Fruit fly (Drosophila melanogaster): Measurements from ENCODE around the gene CG6153.

CG6153 gene

dm6 chr2L:12692343-12693079, at the start of gene CG6153, which contains the start of gene CCT4:
TSS of gene CG6153 (plus strand) at chr2L:12692993.
TSS of gene CCT4 (minus strand) at chr2L:12692934.
- TF ChIP-seq br (GFP tag; optimal IDR thresholded peaks at IDR 0.05): no peak
- peak; percentile 35 for TF ChIP-seq Myc (optimal IDR thresholded peaks at IDR 0.05)
- TF ChIP-seq rgr (GFP tag; optimal IDR thresholded peaks at IDR 0.05): no peak
- TF ChIP-seq CrebA (GFP tag; optimal IDR thresholded peaks at IDR 0.05; ENCODE audit: borderline replicate concordance): no peak
- no peak for TF ChIP-seq pan (optimal IDR thresholded peaks at IDR 0.05)
- no peak for TF ChIP-seq HLH106 (tag; optimal IDR thresholded peaks at IDR 0.05)

- peak in 1 of 2 experiments; percentile 54 for TF ChIP-seq foxo (GFP tag; optimal IDR thresholded peaks at IDR 0.05)
- peak; percentile 32 for TF ChIP-seq brk (GFP tag; optimal IDR thresholded peaks at IDR 0.05)
- TF ChIP-seq Abd-B (GFP tag; optimal IDR thresholded peaks at IDR 0.05): no peak
- TF ChIP-seq usp (GFP tag; optimal IDR thresholded peaks at IDR 0.05): no peak
- no peak for TF ChIP-seq Hnf4 (GFP tag; optimal IDR thresholded peaks at IDR 0.05)
- TF ChIP-seq Myc (optimal IDR thresholded peaks at IDR 0.05): no peak
- peak; percentile 38 for TF ChIP-seq HLH106 (tag; optimal IDR thresholded peaks at IDR 0.05)
- no peak for TF ChIP-seq Vsx2 (GFP tag; optimal IDR thresholded peaks at IDR 0.05; ENCODE audit: partially characterized antibody)
- no peak for TF ChIP-seq Dif (GFP tag; optimal IDR thresholded peaks at IDR 0.05; ENCODE audit: partially characterized antibody)
- TF ChIP-seq CG32264 (GFP tag; optimal IDR thresholded peaks at IDR 0.05): no peak
- TF ChIP-seq Rel (GFP tag; optimal IDR thresholded peaks at IDR 0.05): no peak
- TF ChIP-seq Rel (tag; optimal IDR thresholded peaks at IDR 0.05): no peak
- peak; percentile 49 for TF ChIP-seq h (GFP tag; optimal IDR thresholded peaks at IDR 0.05)
- no peak for TF ChIP-seq Dfd (GFP tag; optimal IDR thresholded peaks at IDR 0.05)
- TF ChIP-seq ey (GFP tag; optimal IDR thresholded peaks at IDR 0.05): no peak
- peak; percentile 21 for TF ChIP-seq Sp1 (GFP tag; optimal IDR thresholded peaks at IDR 0.05)
- TF ChIP-seq psq (GFP tag; optimal IDR thresholded peaks at IDR 0.05): no peak
- TF ChIP-seq dl (GFP tag; optimal IDR thresholded peaks at IDR 0.05; ENCODE audit: insufficient read depth in 1 of 2, partially characterized antibody in 2 of 2): no peak
- TF ChIP-seq rgr (GFP tag; optimal IDR thresholded peaks at IDR 0.05): peak; percentile 35
- TF ChIP-seq CrebA (GFP tag; optimal IDR thresholded peaks at IDR 0.05; ENCODE audit: borderline replicate concordance): no peak
- peak; percentile 54 for TF ChIP-seq OdsH (GFP tag; optimal IDR thresholded peaks at IDR 0.05)
- no peak for TF ChIP-seq Hr83 (GFP tag; optimal IDR thresholded peaks at IDR 0.05; ENCODE audit: poor library complexity, severe bottlenecking)
Observed at dm6 chr2L:12644301-12644700, 48.5 kb upstream of the CG6153 start.

- no peak for TF ChIP-seq pan (optimal IDR thresholded peaks at IDR 0.05)
- TF ChIP-seq HLH106 (tag; optimal IDR thresholded peaks at IDR 0.05): peak; percentile 10
- TF ChIP-seq dsf (GFP tag; optimal IDR thresholded peaks at IDR 0.05; ENCODE audit: borderline replicate concordance): no peak
Observed at dm6 chr2L:12646256-12646655, 46.5 kb upstream of the CG6153 start, which contains the start of gene Ref2. TSS of gene Ref2 (minus strand) at chr2L:12646356.

- TF ChIP-seq ey (GFP tag; optimal IDR thresholded peaks at IDR 0.05): no peak
- no peak for TF ChIP-seq sv (GFP tag; optimal IDR thresholded peaks at IDR 0.05)
- no peak for TF ChIP-seq N (GFP tag; optimal IDR thresholded peaks at IDR 0.05)
Observed at dm6 chr2L:12651040-12651439, 41.8 kb upstream of the CG6153 start.

- no peak for TF ChIP-seq h (GFP tag; optimal IDR thresholded peaks at IDR 0.05)
- TF ChIP-seq dl (GFP tag; optimal IDR thresholded peaks at IDR 0.05; ENCODE audit: insufficient read depth in 1 of 2, partially characterized antibody in 2 of 2): peak; percentile 72 to 81
- TF ChIP-seq Dif (GFP tag; optimal IDR thresholded peaks at IDR 0.05; ENCODE audit: partially characterized antibody): peak; percentile 79
- no peak for TF ChIP-seq Hr83 (GFP tag; optimal IDR thresholded peaks at IDR 0.05; ENCODE audit: poor library complexity, severe bottlenecking)
- no peak for TF ChIP-seq CG9705 (GFP tag; optimal IDR thresholded peaks at IDR 0.05)
- no peak for TF ChIP-seq Myc (optimal IDR thresholded peaks at IDR 0.05)
Observed at dm6 chr2L:12655731-12656326, 37.0 kb upstream of the CG6153 start.
